Comparison of ENCODE assay signal across 7 worm cellular contexts in the genomic region with DNA sequence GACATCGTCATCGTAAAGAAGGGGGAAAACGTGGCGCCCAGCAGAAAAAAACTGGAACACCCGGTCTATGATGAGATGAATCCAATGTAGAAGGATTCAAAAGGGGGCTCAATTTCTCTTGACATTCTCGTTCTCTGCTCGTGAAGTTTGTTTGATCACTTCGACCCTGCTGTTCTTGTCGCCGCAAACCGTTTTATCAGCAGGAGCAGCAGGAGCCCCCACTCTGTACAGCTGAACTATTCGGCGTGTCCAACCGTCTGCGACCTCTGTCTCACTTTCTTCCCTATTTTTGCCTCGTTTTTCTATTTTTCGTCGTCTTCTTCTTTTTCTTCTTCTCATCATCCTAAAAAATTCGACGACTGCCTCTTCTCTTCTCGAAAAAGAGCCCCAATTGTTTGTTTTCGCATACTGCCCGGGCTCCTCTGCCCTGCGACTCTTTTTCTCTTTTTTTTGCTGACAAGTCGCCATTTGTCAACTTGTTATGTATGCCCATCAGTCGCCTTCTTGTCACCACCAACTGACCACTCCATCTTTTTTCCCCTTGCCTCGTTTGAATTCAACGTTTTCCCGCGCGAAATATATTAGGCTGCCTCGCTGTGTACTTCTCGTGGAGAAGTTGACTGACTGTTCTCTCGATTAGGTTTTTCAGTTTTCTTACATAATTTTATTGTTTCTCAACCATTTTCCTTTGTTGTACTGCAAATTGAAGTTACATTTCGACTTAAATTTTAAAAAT.
TF ChIP-seq lines count a peak whose summit lies in the region.

No protein-coding gene starts in this region.

TF ChIP-seq in whole organism, L1 larva, 84 proteins besides CTCF, POLR2A, EP300 and RAD21 (continues in another document):
- TF ChIP-seq ztf-4 (tag; optimal IDR thresholded peaks at IDR 0.05; lab: Kevin White, UChicago) (no peak), irx-1 (tag; optimal IDR thresholded peaks at IDR 0.05; lab: Kevin White, UChicago) (no peak), efl-1 (optimal IDR thresholded peaks at IDR 0.05; lab: Kevin White, UChicago) (peak; percentile 77), efl-1 (GFP tag; optimal IDR thresholded peaks at IDR 0.05 in 1 of 2; lab: Kevin White, UChicago) (peak; percentile 81 to 97), jun-1 (tag; optimal IDR thresholded peaks at IDR 0.05; lab: Kevin White, UChicago) (no peak), pax-3 (tag; optimal IDR thresholded peaks at IDR 0.05; lab: Kevin White, UChicago) (no peak), alr-1 (tag; optimal IDR thresholded peaks at IDR 0.05; lab: Kevin White, UChicago; ENCODE audit: borderline replicate concordance) (no peak), nhr-20 (tag; optimal IDR thresholded peaks at IDR 0.05; lab: Kevin White, UChicago) (peak; percentile 35), hlh-4 (tag; optimal IDR thresholded peaks at IDR 0.05; lab: Kevin White, UChicago) (no peak), nhr-47 (tag; optimal IDR thresholded peaks at IDR 0.05; lab: Kevin White, UChicago) (peak; percentile 13), lin-13 (GFP tag; optimal IDR thresholded peaks at IDR 0.05; lab: Kevin White, UChicago) (no peak), ces-1 (GFP tag; optimal IDR thresholded peaks at IDR 0.05; lab: Kevin White, UChicago) (no peak)

TF ChIP-seq in whole organism, L2 larva, 48 proteins besides CTCF, POLR2A, EP300 and RAD21 (continues in another document):
- TF ChIP-seq zag-1 (tag; optimal IDR thresholded peaks at IDR 0.05; lab: Kevin White, UChicago) (no peak), ZK546.5 (tag; optimal IDR thresholded peaks at IDR 0.05; lab: Kevin White, UChicago) (no peak), nhr-6 (tag; optimal IDR thresholded peaks at IDR 0.05; lab: Kevin White, UChicago) (no peak), dmd-4 (tag; optimal IDR thresholded peaks at IDR 0.05; lab: Kevin White, UChicago) (no peak), mdl-1 (tag; optimal IDR thresholded peaks at IDR 0.05; lab: Kevin White, UChicago) (no peak), ztf-1 (GFP tag; conservative IDR thresholded peaks at IDR 0.05; lab: Robert Waterston, UW) (no peak), ceh-82 (tag; optimal IDR thresholded peaks at IDR 0.05; lab: Kevin White, UChicago) (no peak), ztf-11 (tag; optimal IDR thresholded peaks at IDR 0.05; lab: Kevin White, UChicago) (no peak), lin-11 (tag; optimal IDR thresholded peaks at IDR 0.05; lab: Kevin White, UChicago) (no peak), ceh-16 (tag; optimal IDR thresholded peaks at IDR 0.05; lab: Kevin White, UChicago) (no peak), unc-55 (GFP tag; optimal IDR thresholded peaks at IDR 0.05; lab: Kevin White, UChicago) (no peak), aly-2 (tag; optimal IDR thresholded peaks at IDR 0.05; lab: Kevin White, UChicago) (no peak), nhr-237 (tag; optimal IDR thresholded peaks at IDR 0.05; lab: Kevin White, UChicago) (no peak)

TF ChIP-seq in whole organism, L3 larva, 47 proteins besides CTCF, POLR2A, EP300 and RAD21 (continues in another document):
- TF ChIP-seq nhr-12 (tag; optimal IDR thresholded peaks at IDR 0.05; lab: Kevin White, UChicago) (no peak), nhr-237 (tag; optimal IDR thresholded peaks at IDR 0.05; lab: Kevin White, UChicago) (no peak), nhr-23 (tag; optimal IDR thresholded peaks at IDR 0.05; lab: Kevin White, UChicago) (peak; percentile 2), pqm-1 (tag; optimal IDR thresholded peaks at IDR 0.05; lab: Kevin White, UChicago) (peak; percentile 23), snpc-4 (tag; optimal IDR thresholded peaks at IDR 0.05; lab: Kevin White, UChicago) (no peak), R02D3.7 (tag; optimal IDR thresholded peaks at IDR 0.05; lab: Kevin White, UChicago) (no peak), nhr-25 (tag; optimal IDR thresholded peaks at IDR 0.05; lab: Kevin White, UChicago) (peak; percentile 17), daf-12 (tag; optimal IDR thresholded peaks at IDR 0.05; lab: Kevin White, UChicago) (no peak), egl-27 (tag; optimal IDR thresholded peaks at IDR 0.05; lab: Kevin White, UChicago) (no peak), nfya-1 (tag; optimal IDR thresholded peaks at IDR 0.05; lab: Kevin White, UChicago; ENCODE audit: insufficient read depth) (peak; percentile 36), lin-39 (tag; optimal IDR thresholded peaks at IDR 0.05; lab: Kevin White, UChicago) (peak; percentile 99), unc-62 (GFP tag; optimal IDR thresholded peaks at IDR 0.05; lab: Kevin White, UChicago) (peak; percentile 64)

TF ChIP-seq in whole organism, L4 larva, 104 proteins besides CTCF, POLR2A, EP300 and RAD21 (continues in another document):
- TF ChIP-seq F44E2.7 (GFP tag; IDR thresholded peaks at IDR 0.05; lab: Robert Waterston, UW) = no peak
- TF ChIP-seq ctbp-1 (GFP tag; IDR thresholded peaks at IDR 0.05; lab: Robert Waterston, UW) = no peak
- TF ChIP-seq F10B5.3 (tag; optimal IDR thresholded peaks at IDR 0.05; lab: Kevin White, UChicago) = no peak
- TF ChIP-seq ces-1 (GFP tag; optimal IDR thresholded peaks at IDR 0.05; lab: Kevin White, UChicago) = no peak
- TF ChIP-seq tra-1 (GFP tag; IDR thresholded peaks at IDR 0.05; lab: Robert Waterston, UW) = no peak
- TF ChIP-seq egl-43 (GFP tag; IDR thresholded peaks at IDR 0.05; lab: Robert Waterston, UW) = no peak
- TF ChIP-seq lsy-2 (tag; optimal IDR thresholded peaks at IDR 0.05; lab: Kevin White, UChicago) = no peak
- no peak for TF ChIP-seq duxl-1 (tag; optimal IDR thresholded peaks at IDR 0.05; lab: Kevin White, UChicago; ENCODE audit: poor library complexity)
- 0 out of 2 replicates have a peak, but pooled peaks have one; percentile 28 for TF ChIP-seq hmg-1.1 (GFP tag; IDR thresholded peaks at IDR 0.05; lab: Robert Waterston, UW)
- no peak for TF ChIP-seq vab-7 (GFP tag; IDR thresholded peaks at IDR 0.05; lab: Robert Waterston, UW)
- no peak for TF ChIP-seq lin-1 (GFP tag; IDR thresholded peaks at IDR 0.05; lab: Robert Waterston, UW)
- TF ChIP-seq unc-130 (GFP tag; optimal IDR thresholded peaks at IDR 0.05; lab: Kevin White, UChicago) = no peak
- no peak for TF ChIP-seq sdz-12 (GFP tag; optimal IDR thresholded peaks at IDR 0.05; lab: Kevin White, UChicago)

TF ChIP-seq in whole organism, late embryonic, 69 proteins besides CTCF, POLR2A, EP300 and RAD21 (continues in another document):
- TF ChIP-seq K09A11.1 (tag; optimal IDR thresholded peaks at IDR 0.05; lab: Kevin White, UChicago; ENCODE audit: insufficient read depth) (no peak), rnt-1 (tag; optimal IDR thresholded peaks at IDR 0.05; lab: Kevin White, UChicago) (no peak), unc-42 (tag; optimal IDR thresholded peaks at IDR 0.05; lab: Kevin White, UChicago) (peak; percentile 8), elt-4 (tag; optimal IDR thresholded peaks at IDR 0.05; lab: Kevin White, UChicago) (no peak), ets-4 (tag; optimal IDR thresholded peaks at IDR 0.05; lab: Kevin White, UChicago) (peak; percentile 0), ceh-18 (tag; optimal IDR thresholded peaks at IDR 0.05; lab: Kevin White, UChicago) (peak; percentile 5), fkh-6 (tag; optimal IDR thresholded peaks at IDR 0.05; lab: Kevin White, UChicago) (no peak), ttx-3 (tag; optimal IDR thresholded peaks at IDR 0.05; lab: Kevin White, UChicago) (no peak), zip-5 (tag; optimal IDR thresholded peaks at IDR 0.05; lab: Kevin White, UChicago) (no peak), mec-3 (tag; optimal IDR thresholded peaks at IDR 0.05; lab: Kevin White, UChicago; ENCODE audit: borderline replicate concordance) (peak; percentile 42), ceh-30 (tag; optimal IDR thresholded peaks at IDR 0.05; lab: Kevin White, UChicago) (no peak), tbx-2 (tag; optimal IDR thresholded peaks at IDR 0.05; lab: Kevin White, UChicago) (no peak), unc-55 (GFP tag; optimal IDR thresholded peaks at IDR 0.05; lab: Kevin White, UChicago) (peak; percentile 63)

TF ChIP-seq in whole organism, mixed stage, embryonic, 35 proteins besides CTCF, POLR2A, EP300 and RAD21:
- TF ChIP-seq lsy-2 (tag; optimal IDR thresholded peaks at IDR 0.05; lab: Kevin White, UChicago) = no peak
- TF ChIP-seq flh-1 (GFP tag; optimal IDR thresholded peaks at IDR 0.05; lab: Kevin White, UChicago) = no peak
- peak; percentile 71 for TF ChIP-seq unc-62 (GFP tag; optimal IDR thresholded peaks at IDR 0.05; lab: Kevin White, UChicago)
- peak; percentile 35 for TF ChIP-seq hlh-1 (tag; optimal IDR thresholded peaks at IDR 0.05; lab: Kevin White, UChicago)
- TF ChIP-seq ces-1 (GFP tag; optimal IDR thresholded peaks at IDR 0.05; lab: Kevin White, UChicago) = peak; percentile 22

TF ChIP-seq in whole organism, young adult, 124 proteins besides CTCF, POLR2A, EP300 and RAD21:
- TF ChIP-seq pha-4 (tag; optimal IDR thresholded peaks at IDR 0.05; lab: Kevin White, UChicago) = no peak
- peak; percentile 58; the same call in 1 of the 2 replicates for TF ChIP-seq zfh-2 (GFP tag; conservative IDR thresholded peaks at IDR 0.05; lab: Robert Waterston, UW)
- TF ChIP-seq aptf-3 (GFP tag; IDR thresholded peaks at IDR 0.05; lab: Robert Waterston, UW) = no peak
- 0 out of 2 replicates have a peak, but pooled peaks have one; percentile 6 for TF ChIP-seq hmg-1.2 (GFP tag; IDR thresholded peaks at IDR 0.05; lab: Robert Waterston, UW)
- peak; percentile 36; the same call in 1 of the 2 replicates for TF ChIP-seq dox-1 (GFP tag; IDR thresholded peaks at IDR 0.05; lab: Robert Waterston, UW)
- peak; percentile 12 for TF ChIP-seq lin-54 (GFP tag; optimal IDR thresholded peaks at IDR 0.05; lab: Kevin White, UChicago)
- TF ChIP-seq nhr-80 (tag; optimal IDR thresholded peaks at IDR 0.05; lab: Kevin White, UChicago) = peak; percentile 74
- no peak for TF ChIP-seq ets-4 (GFP tag; optimal IDR thresholded peaks at IDR 0.05; lab: Kevin White, UChicago)
